Worm (Caenorhabditis elegans): Measurements from ENCODE around the gene T08G5.2.

ce11 chrV:14011427-14011826 is 14.7 kb downstream of the T08G5.2 start:
- TF ChIP-seq him-1 (tag; optimal IDR thresholded peaks at IDR 0.05) (no peak), W03F9.2 (tag; optimal IDR thresholded peaks at IDR 0.05) (no peak), dao-5 (tag; optimal IDR thresholded peaks at IDR 0.05) (no peak)

All from whole organism, L4/young adult.